Worm (Caenorhabditis elegans) whole organism, L3 larva: ENCODE data around the gene T22E5.1.

Experiments used
- R02D3.7 ChIP-seq: fragments of 150-350 bp; optimal IDR thresholded peaks from 2 replicates; lab custom pipeline; 2014; ENCODE audit warnings: missing biosample characterization, missing genetic modification characterization
- fos-1 ChIP-seq: fragments of 150-350 bp; optimal IDR thresholded peaks from 2 replicates; lab custom pipeline; 2014; ENCODE audit warnings: missing biosample characterization, missing genetic modification characterization
- lin-15B ChIP-seq: fragments of 150-350 bp; optimal IDR thresholded peaks from 2 replicates; lab custom pipeline; 2014; ENCODE audit warnings: missing biosample characterization, missing genetic modification characterization
- nhr-237 ChIP-seq: fragments of 150-350 bp; optimal IDR thresholded peaks from 2 replicates; lab custom pipeline; 2014; ENCODE audit warnings: missing biosample characterization, missing genetic modification characterization
- zag-1 ChIP-seq: fragments of 150-350 bp; optimal IDR thresholded peaks from 2 replicates; lab custom pipeline; 2014; ENCODE audit warnings: missing biosample characterization, missing genetic modification characterization
- ztf-4 ChIP-seq: fragments of 150-350 bp; optimal IDR thresholded peaks from 2 replicates; lab custom pipeline; 2014; ENCODE audit warnings: missing biosample characterization, missing genetic modification characterization

DNA sequence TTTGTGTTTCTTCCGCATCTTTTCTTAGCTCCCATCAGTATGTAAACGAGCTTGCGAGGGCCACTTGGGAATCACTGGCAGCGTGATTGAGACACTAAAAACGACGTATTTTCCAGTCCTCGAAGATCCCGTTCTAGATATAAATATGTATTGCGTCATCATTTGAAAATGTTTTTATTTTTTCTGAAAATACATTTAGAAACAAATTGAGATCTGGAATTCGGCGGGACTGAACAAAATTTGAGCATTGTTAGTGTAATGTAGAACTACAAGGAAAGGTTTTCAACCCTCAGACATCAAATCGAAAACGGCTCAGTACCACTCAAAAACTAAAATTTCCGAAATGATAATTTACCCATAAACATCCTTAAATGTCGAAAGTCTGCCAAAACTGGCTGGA lies 908 bp downstream of the T22E5.1 start:
- TF ChIP-seq ztf-4 (no peak), nhr-237 (tag; lab: Kevin White, UChicago) (no peak), lin-15B (tag; lab: Kevin White, UChicago) (no peak), zag-1 (tag; lab: Kevin White, UChicago) (no peak), fos-1 (tag; lab: Kevin White, UChicago) (no peak), R02D3.7 (tag; lab: Kevin White, UChicago) (no peak)
